Fruit fly (Drosophila melanogaster): ENCODE results near the gene Mis12.

dm6 chr3L:6990288-6990687 is 21.4 kb upstream of the Mis12 start, which contains the start of gene bin:
- TF ChIP-seq CG7368 (GFP tag; optimal IDR thresholded peaks at IDR 0.05): no peak
- no peak for TF ChIP-seq ss (GFP tag; optimal IDR thresholded peaks at IDR 0.05)
- no peak for TF ChIP-seq Sox15 (GFP tag; optimal IDR thresholded peaks at IDR 0.05)
- TF ChIP-seq CG3919 (GFP tag; optimal IDR thresholded peaks at IDR 0.05): no peak
- TF ChIP-seq CG10631 (GFP tag; optimal IDR thresholded peaks at IDR 0.05): no peak
- no peak for TF ChIP-seq Met (GFP tag; optimal IDR thresholded peaks at IDR 0.05)

Data from whole organism, prepupa.